Worm (Caenorhabditis elegans): Measurements from ENCODE around the gene Y57G7A.5.

Gene Y57G7A.5

ce11 chrII:1322283-1323173 lies 47.2 kb upstream of the Y57G7A.5 start:
- TF ChIP-seq ZK185.1 (tag; optimal IDR thresholded peaks at IDR 0.05; ENCODE audit: poor library complexity, severe bottlenecking) (no peak), ztf-25 (GFP tag; IDR thresholded peaks at IDR 0.05) (no peak), lag-1 (GFP tag; IDR thresholded peaks at IDR 0.05) (no peak), lsl-1 (GFP tag; optimal IDR thresholded peaks at IDR 0.05) (peak; percentile 24), dpff-1 (tag; optimal IDR thresholded peaks at IDR 0.05) (no peak), die-1 (tag; optimal IDR thresholded peaks at IDR 0.05) (no peak), lin-54 (GFP tag; optimal IDR thresholded peaks at IDR 0.05) (peak; percentile 36), repo-1 (tag; optimal IDR thresholded peaks at IDR 0.05) (no peak), Y67H2A.10 (GFP tag; conservative IDR thresholded peaks at IDR 0.05) (no peak), lin-26 (GFP tag; IDR thresholded peaks at IDR 0.05) (peak; percentile 59; the same call in 1 of the 2 replicates), ceh-27 (GFP tag; optimal IDR thresholded peaks at IDR 0.05) (no peak), ama-1 (optimal IDR thresholded peaks at IDR 0.05) (no peak), ama-1 (GFP tag; optimal IDR thresholded peaks at IDR 0.05) (peak; percentile 29 to 66), ceh-100 (GFP tag; IDR thresholded peaks at IDR 0.05) (peak; percentile 24; the same call in 1 of the 2 replicates), madf-3 (GFP tag; IDR thresholded peaks at IDR 0.05) (peak; percentile 41; the same call in 1 of the 2 replicates), madf-8 (GFP tag; conservative IDR thresholded peaks at IDR 0.05) (no peak), pbrm-1 (GFP tag; IDR thresholded peaks at IDR 0.05) (peak; percentile 16; the same call in 1 of the 2 replicates), F37B4.10 (GFP tag; IDR thresholded peaks at IDR 0.05) (no peak), T26A5.8 (tag; optimal IDR thresholded peaks at IDR 0.05) (no peak), nhr-90 (tag; optimal IDR thresholded peaks at IDR 0.05) (no peak), ccch-3 (GFP tag; optimal IDR thresholded peaks at IDR 0.05) (no peak), attf-6 (GFP tag; IDR thresholded peaks at IDR 0.05) (peak; percentile 29; the same call in 1 of the 2 replicates), zfh-2 (GFP tag; conservative IDR thresholded peaks at IDR 0.05) (peak; percentile 66), mel-28 (tag; optimal IDR thresholded peaks at IDR 0.05; ENCODE audit: borderline replicate concordance) (no peak), tlf-1 (GFP tag; optimal IDR thresholded peaks at IDR 0.05) (peak; percentile 37), somi-1 (GFP tag; optimal IDR thresholded peaks at IDR 0.05) (no peak), C17E4.6 (GFP tag; IDR thresholded peaks at IDR 0.05) (0 out of 2 replicates have a peak, but pooled peaks have one; percentile 24), ceh-58 (GFP tag; IDR thresholded peaks at IDR 0.05) (0 out of 2 replicates have a peak, but pooled peaks have one; percentile 38), hrde-1 (tag; optimal IDR thresholded peaks at IDR 0.05; ENCODE audit: borderline replicate concordance) (no peak), snpc-3.4 (tag; optimal IDR thresholded peaks at IDR 0.05) (peak; percentile 52), Y53G8AR.9 (GFP tag; conservative IDR thresholded peaks at IDR 0.05) (0 out of 2 replicates have a peak, but pooled peaks have one; percentile 4), aptf-3 (GFP tag; IDR thresholded peaks at IDR 0.05) (no peak), pha-4 (tag; optimal IDR thresholded peaks at IDR 0.05) (no peak), F55B11.4 (tag; optimal IDR thresholded peaks at IDR 0.05; ENCODE audit: borderline replicate concordance, insufficient read depth) (no peak), lsy-27 (tag; optimal IDR thresholded peaks at IDR 0.05; ENCODE audit: borderline replicate concordance, insufficient read depth) (no peak), B0261.1 (tag; optimal IDR thresholded peaks at IDR 0.05) (no peak), akir-1 (GFP tag; optimal IDR thresholded peaks at IDR 0.05) (no peak), F49E8.2 (tag; optimal IDR thresholded peaks at IDR 0.05; ENCODE audit: insufficient read depth) (peak; percentile 86), ekl-4 (GFP tag; IDR thresholded peaks at IDR 0.05) (peak; percentile 10; the same call in 1 of the 2 replicates), mcd-1 (GFP tag; IDR thresholded peaks at IDR 0.05) (peak; percentile 10; the same call in 1 of the 2 replicates), K11D2.4 (GFP tag; IDR thresholded peaks at IDR 0.05) (no peak), fkh-3 (tag; optimal IDR thresholded peaks at IDR 0.05) (no peak), F33H1.4 (GFP tag; IDR thresholded peaks at IDR 0.05) (no peak), rcor-1 (GFP tag; IDR thresholded peaks at IDR 0.05) (0 out of 2 replicates have a peak, but pooled peaks have one; percentile 11), cebp-2 (GFP tag; IDR thresholded peaks at IDR 0.05) (no peak)

All from whole organism, young adult.